Worm (Caenorhabditis elegans) whole organism, L3 larva: Measurements from ENCODE around the gene prp-19.

Experiments used
- ZK546.5 ChIP-seq: sonication (generic microtip); optimal IDR thresholded peaks from 2 replicates; lab custom pipeline; 2017; ENCODE audit warnings: missing biosample characterization, missing genetic modification characterization
- ama-1 ChIP-seq: fragments of 150-350 bp; optimal IDR thresholded peaks from 2 replicates; lab custom pipeline; 2018
- ceh-16 ChIP-seq: sonication (generic microtip); optimal IDR thresholded peaks from 2 replicates; lab custom pipeline; 2017; ENCODE audit warnings: missing biosample characterization, missing genetic modification characterization
- ceh-82 ChIP-seq: fragments of 150-350 bp; optimal IDR thresholded peaks from 2 replicates; lab custom pipeline; 2014; ENCODE audit warnings: missing biosample characterization, missing genetic modification characterization
- egl-5 ChIP-seq: fragments of 150-350 bp; optimal IDR thresholded peaks from 2 replicates; lab custom pipeline; 2017; ENCODE audit warnings: missing biosample characterization, missing genetic modification reagents, missing genetic modification characterization, inconsistent platforms
- elt-2 ChIP-seq: sonication (generic microtip); optimal IDR thresholded peaks from 2 replicates; lab custom pipeline; 2016; ENCODE audit warnings: missing genetic modification reagents, mild to moderate bottlenecking, missing genetic modification characterization, missing compliant biosample characterization
- eor-1 ChIP-seq, 2 experiments: fragments of 150-350 bp; optimal IDR thresholded peaks; 2 replicates each; lab custom pipeline; 2014 to 2018; ENCODE audit warnings: missing biosample characterization in 2 of 2, missing genetic modification characterization in 2 of 2
- fos-1 ChIP-seq: fragments of 150-350 bp; optimal IDR thresholded peaks from 2 replicates; lab custom pipeline; 2014; ENCODE audit warnings: missing biosample characterization, missing genetic modification characterization
- jun-1 ChIP-seq: fragments of 150-350 bp; optimal IDR thresholded peaks from 2 replicates; lab custom pipeline; 2014; ENCODE audit warnings: missing biosample characterization, missing genetic modification reagents, missing genetic modification characterization
- lin-15B ChIP-seq: fragments of 150-350 bp; optimal IDR thresholded peaks from 2 replicates; lab custom pipeline; 2014; ENCODE audit warnings: missing biosample characterization, missing genetic modification characterization
- lin-39 ChIP-seq: fragments of 150-350 bp; optimal IDR thresholded peaks from 2 replicates; lab custom pipeline; 2018; ENCODE audit warnings: missing biosample characterization, missing genetic modification reagents, missing genetic modification characterization
- lsy-12 ChIP-seq: sonication (generic microtip); optimal IDR thresholded peaks from 2 replicates; lab custom pipeline; 2016; ENCODE audit warnings: mild to moderate bottlenecking, missing genetic modification characterization, missing compliant biosample characterization
- mdl-1 ChIP-seq: fragments of 150-350 bp; optimal IDR thresholded peaks from 2 replicates; lab custom pipeline; 2014; ENCODE audit warnings: missing biosample characterization, missing genetic modification characterization
- nfya-1 ChIP-seq: sonication (generic microtip); optimal IDR thresholded peaks from 2 replicates; lab custom pipeline; 2017; ENCODE audit warnings: missing genetic modification characterization, mild to moderate bottlenecking, missing compliant biosample characterization, antibody characterized with exemption, moderate library complexity; ENCODE audit not compliant: insufficient read depth
- nhr-11 ChIP-seq: fragments of 150-350 bp; optimal IDR thresholded peaks from 2 replicates; lab custom pipeline; 2014; ENCODE audit warnings: missing biosample characterization, missing genetic modification characterization
- nhr-23 ChIP-seq: fragments of 150-350 bp; optimal IDR thresholded peaks from 2 replicates; lab custom pipeline; 2014; ENCODE audit warnings: missing biosample characterization, missing genetic modification reagents, missing genetic modification characterization
- nhr-25 ChIP-seq: sonication (generic microtip); optimal IDR thresholded peaks from 2 replicates; lab custom pipeline; 2017; ENCODE audit warnings: missing biosample characterization, missing genetic modification characterization
- nhr-28 ChIP-seq: fragments of 150-350 bp; optimal IDR thresholded peaks from 2 replicates; lab custom pipeline; 2014; ENCODE audit warnings: missing biosample characterization, missing genetic modification characterization
- nhr-43 ChIP-seq: sonication (generic microtip); optimal IDR thresholded peaks from 2 replicates; lab custom pipeline; 2016; ENCODE audit warnings: mild to moderate bottlenecking, missing genetic modification characterization, missing compliant biosample characterization; ENCODE audit not compliant: poor library complexity, severe bottlenecking
- pha-4 ChIP-seq: fragments of 150-350 bp; optimal IDR thresholded peaks from 2 replicates; lab custom pipeline; 2014; ENCODE audit warnings: missing biosample characterization, missing genetic modification reagents, missing genetic modification characterization
- pqm-1 ChIP-seq: fragments of 150-350 bp; optimal IDR thresholded peaks from 2 replicates; lab custom pipeline; 2017; ENCODE audit warnings: missing biosample characterization, missing genetic modification characterization, inconsistent platforms
- sea-2 ChIP-seq: fragments of 150-350 bp; sonication (generic microtip); optimal IDR thresholded peaks from 4 replicates; lab custom pipeline; 2014; ENCODE audit warnings: missing biosample characterization, missing genetic modification reagents, missing genetic modification characterization
- snpc-4 ChIP-seq: fragments of 150-350 bp; optimal IDR thresholded peaks from 2 replicates; lab custom pipeline; 2014; ENCODE audit warnings: missing biosample characterization, missing genetic modification characterization
- tbx-2 ChIP-seq: sonication (generic microtip); optimal IDR thresholded peaks from 2 replicates; lab custom pipeline; 2016; ENCODE audit warnings: mild to moderate bottlenecking, missing genetic modification characterization, missing compliant biosample characterization
- unc-39 ChIP-seq: sonication (generic microtip); optimal IDR thresholded peaks from 4 replicates; lab custom pipeline; 2017; ENCODE audit warnings: missing biosample characterization, missing genetic modification characterization
- ztf-11 ChIP-seq: fragments of 150-350 bp; optimal IDR thresholded peaks from 2 replicates; lab custom pipeline; 2014; ENCODE audit warnings: missing biosample characterization, missing genetic modification characterization

prp-19 gene

ce11 chrIII:5138940-5139533, 32.8 kb downstream of the prp-19 start:
- TF ChIP-seq sea-2 (GFP tag; lab: Kevin White, UChicago) (no peak), elt-2 (no peak), snpc-4 (tag; lab: Kevin White, UChicago) (no peak)
- TF ChIP-seq, all 47 proteins: peak for 0

ce11 chrIII:5137685-5138084, 34.2 kb downstream of the prp-19 start:
- no peak for TF ChIP-seq lsy-12 (tag; lab: Kevin White, UChicago)
- no peak for TF ChIP-seq nhr-23 (tag; lab: Kevin White, UChicago)
- TF ChIP-seq tbx-2 (tag; lab: Kevin White, UChicago), result peak; percentile 53
- no peak for TF ChIP-seq nfya-1 (tag; lab: Kevin White, UChicago)
- no peak for TF ChIP-seq nhr-25 (tag; lab: Kevin White, UChicago)
- TF ChIP-seq, all 47 proteins: peak for 1

DNA sequence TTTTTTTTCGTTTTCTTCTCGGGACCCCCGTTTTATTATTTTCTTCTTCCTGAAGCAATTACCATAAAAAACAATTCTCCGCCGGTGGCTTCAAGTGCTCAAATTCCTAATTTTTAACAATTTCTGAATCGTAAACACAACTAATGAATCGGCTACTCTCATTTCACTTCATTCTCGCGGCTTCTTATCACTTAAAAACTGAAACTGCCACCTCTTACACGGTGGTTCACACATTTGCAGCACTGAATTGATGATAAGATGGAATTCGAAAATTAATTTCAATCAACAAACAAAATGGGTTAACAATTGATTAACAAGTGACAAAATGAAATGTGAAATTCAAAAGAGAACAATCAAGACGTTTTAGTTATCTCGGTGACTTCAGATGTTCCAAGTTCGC, 34.7 kb downstream of the prp-19 start:
- TF ChIP-seq pqm-1 (tag; lab: Kevin White, UChicago) (peak; percentile 70), nhr-28 (no peak), elt-2 (peak; percentile 79), pha-4 (tag; lab: Kevin White, UChicago) (peak; percentile 19), snpc-4 (tag; lab: Kevin White, UChicago) (no peak), egl-5 (tag; lab: Kevin White, UChicago) (no peak), nfya-1 (tag; lab: Kevin White, UChicago) (no peak), unc-39 (no peak)
- TF ChIP-seq, all 47 proteins: peak for 3

- TF ChIP-seq lin-15B (tag; lab: Kevin White, UChicago) (no peak), nfya-1 (tag; lab: Kevin White, UChicago) (peak; percentile 97), elt-2 (peak; percentile 8), tbx-2 (tag; lab: Kevin White, UChicago) (peak; percentile 90)
Observed at ce11 chrIII:5136033-5136597, 35.7 kb downstream of the prp-19 start, which contains the start of gene tbx-2. Gene tbx-2, minus strand, starts transcription at chrIII:5136296.

ce11 chrIII:5134506-5134905, 37.3 kb downstream of the prp-19 start:
- TF ChIP-seq nfya-1 (tag; lab: Kevin White, UChicago), result peak; percentile 49
- peak; percentile 23 for TF ChIP-seq tbx-2 (tag; lab: Kevin White, UChicago)
- no peak for TF ChIP-seq ceh-16 (tag; lab: Kevin White, UChicago)

DNA sequence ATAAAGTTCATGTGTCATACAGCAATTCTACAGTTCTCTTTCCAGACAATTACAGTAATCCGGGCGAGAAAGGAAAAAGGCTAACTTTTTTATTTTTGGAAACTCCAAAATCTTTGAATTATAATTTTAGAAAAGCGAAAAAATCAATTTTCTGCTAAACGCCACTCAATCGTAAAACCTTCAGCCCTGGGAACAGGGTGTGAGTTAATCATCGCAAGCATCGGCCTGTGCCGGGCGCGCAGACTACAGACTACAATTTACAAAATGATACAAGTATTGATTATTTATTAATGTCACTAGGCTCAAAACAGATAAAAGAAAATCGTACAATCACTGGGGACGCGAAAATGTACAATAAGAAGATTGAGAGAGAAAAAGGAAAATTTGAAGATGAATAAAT, 41.2 kb downstream of the prp-19 start:
- TF ChIP-seq jun-1, result no peak

- TF ChIP-seq lin-39 (tag; lab: Kevin White, UChicago) (no peak), nhr-11 (tag; lab: Kevin White, UChicago) (no peak), nhr-23 (tag; lab: Kevin White, UChicago) (no peak), egl-5 (tag; lab: Kevin White, UChicago) (no peak), eor-1 (tag; optimal IDR thresholded peaks at IDR 0.05; lab: Kevin White, UChicago) (no peak), ztf-11 (tag; lab: Kevin White, UChicago) (no peak), fos-1 (tag; lab: Kevin White, UChicago) (no peak), mdl-1 (tag; lab: Kevin White, UChicago) (no peak), pha-4 (tag; lab: Kevin White, UChicago) (peak; percentile 84), ama-1 (no peak), nfya-1 (tag; lab: Kevin White, UChicago) (no peak), tbx-2 (tag; lab: Kevin White, UChicago) (peak; percentile 80), ceh-82 (tag; lab: Kevin White, UChicago) (no peak)
Observed at ce11 chrIII:5129261-5129660, 42.6 kb downstream of the prp-19 start.

DNA sequence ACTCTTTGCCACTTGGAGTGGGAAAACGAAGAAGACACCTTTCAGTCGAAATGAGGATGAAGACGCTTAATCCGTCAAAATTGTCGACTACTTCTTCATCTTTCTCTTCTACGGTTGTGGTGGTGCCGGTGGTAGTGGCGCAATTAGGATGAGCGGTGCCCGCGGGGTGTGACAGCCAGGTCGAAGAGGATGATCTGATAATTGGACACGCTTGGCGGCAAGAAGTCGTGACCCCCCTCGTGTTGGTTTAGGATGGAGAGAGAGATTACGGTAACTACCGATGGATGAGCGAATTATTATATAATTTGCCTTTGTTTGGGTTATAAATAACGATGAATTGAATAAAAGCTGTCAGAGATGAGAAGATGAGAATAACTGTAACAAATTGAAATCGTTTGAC, 44.9 kb downstream of the prp-19 start:
- TF ChIP-seq nhr-43, result no peak
- TF ChIP-seq tbx-2 (tag; lab: Kevin White, UChicago), result peak; percentile 75
- no peak for TF ChIP-seq ZK546.5 (tag; lab: Kevin White, UChicago)
